Worm (Caenorhabditis elegans) whole organism, late embryonic: ENCODE measurements around the gene Y41C4A.7.

Experiments used
- C08G9.2 ChIP-seq: sonication (generic microtip); optimal IDR thresholded peaks from 2 replicates; lab custom pipeline; 2016; ENCODE audit warnings: mild to moderate bottlenecking, missing genetic modification characterization, moderate library complexity, missing compliant biosample characterization
- K02D7.2 ChIP-seq: sonication (generic microtip); optimal IDR thresholded peaks from 2 replicates; lab custom pipeline; 2017; ENCODE audit warnings: mild to moderate bottlenecking, missing genetic modification characterization, missing compliant biosample characterization
- K09A11.1 ChIP-seq: sonication (generic microtip); optimal IDR thresholded peaks from 2 replicates; lab custom pipeline; 2017; ENCODE audit warnings: antibody characterized with exemption, mild to moderate bottlenecking, missing genetic modification characterization, missing compliant biosample characterization; ENCODE audit not compliant: insufficient read depth
- T23F11.4 ChIP-seq: fragments of 200-800 bp; sonication (Bioruptor generic); optimal IDR thresholded peaks from 2 replicates; lab custom pipeline; 2018; ENCODE audit warnings: mild to moderate bottlenecking, missing genetic modification characterization, missing compliant biosample characterization
- Y22D7AL.16 ChIP-seq: sonication (generic microtip); optimal IDR thresholded peaks from 2 replicates; lab custom pipeline; 2016; ENCODE audit warnings: missing genetic modification characterization, missing compliant biosample characterization
- ahr-1 ChIP-seq: sonication (generic microtip); optimal IDR thresholded peaks from 2 replicates; lab custom pipeline; 2016; ENCODE audit warnings: missing genetic modification characterization, missing compliant biosample characterization
- ceh-18 ChIP-seq: sonication (generic microtip); optimal IDR thresholded peaks from 2 replicates; lab custom pipeline; 2016; ENCODE audit warnings: missing genetic modification characterization, missing compliant biosample characterization
- ceh-19 ChIP-seq: fragments of 200-800 bp; sonication (Bioruptor generic); optimal IDR thresholded peaks from 2 replicates; lab custom pipeline; 2018; ENCODE audit warnings: mild to moderate bottlenecking, missing genetic modification characterization, missing compliant biosample characterization
- ceh-2 ChIP-seq: sonication (generic microtip); optimal IDR thresholded peaks from 2 replicates; lab custom pipeline; 2016; ENCODE audit warnings: missing genotype, missing genetic modification characterization, missing compliant biosample characterization
- ceh-22 ChIP-seq: sonication (generic microtip); optimal IDR thresholded peaks from 2 replicates; lab custom pipeline; 2017; ENCODE audit warnings: missing biosample characterization, missing genetic modification characterization
- ceh-24 ChIP-seq: sonication (generic microtip); optimal IDR thresholded peaks from 2 replicates; lab custom pipeline; 2016; ENCODE audit warnings: mild to moderate bottlenecking, missing genetic modification characterization, missing compliant biosample characterization
- ceh-30 ChIP-seq: fragments of 150-350 bp; optimal IDR thresholded peaks from 2 replicates; lab custom pipeline; 2014; ENCODE audit warnings: missing biosample characterization, missing genetic modification characterization
- ceh-31 ChIP-seq: sonication (generic microtip); optimal IDR thresholded peaks from 2 replicates; lab custom pipeline; 2016; ENCODE audit warnings: missing genetic modification characterization, missing compliant biosample characterization
- ceh-45 ChIP-seq: fragments of 200-800 bp; sonication (Bioruptor generic); IDR thresholded peaks from 2 replicates; pipeline ENCODE4 v1.3.6; 2022; ENCODE audit warnings: missing genetic modification reagents, missing genetic modification characterization, missing compliant biosample characterization
- ceh-48 ChIP-seq: sonication (generic microtip); optimal IDR thresholded peaks from 2 replicates; lab custom pipeline; 2016; ENCODE audit warnings: missing genetic modification characterization, inconsistent platforms, missing compliant biosample characterization
- ceh-6 ChIP-seq: fragments of 200-800 bp; sonication (Bioruptor generic); optimal IDR thresholded peaks from 2 replicates; lab custom pipeline; 2018; ENCODE audit warnings: mild to moderate bottlenecking, missing genetic modification characterization, missing compliant biosample characterization
- elt-2 ChIP-seq: sonication (generic microtip); optimal IDR thresholded peaks from 2 replicates; lab custom pipeline; 2016; ENCODE audit warnings: missing genetic modification reagents, missing genetic modification characterization, missing compliant biosample characterization
- elt-4 ChIP-seq: sonication (generic microtip); optimal IDR thresholded peaks from 2 replicates; lab custom pipeline; 2016; ENCODE audit warnings: missing genetic modification characterization, missing compliant biosample characterization
- eyg-1 ChIP-seq: sonication (generic microtip); optimal IDR thresholded peaks from 2 replicates; lab custom pipeline; 2016; ENCODE audit warnings: missing genotype, missing genetic modification characterization, missing compliant biosample characterization
- fkh-10 ChIP-seq: fragments of 150-350 bp; optimal IDR thresholded peaks from 2 replicates; lab custom pipeline; 2014; ENCODE audit warnings: missing biosample characterization, missing genetic modification reagents, missing genetic modification characterization
- fkh-6 ChIP-seq: sonication (generic microtip); optimal IDR thresholded peaks from 2 replicates; lab custom pipeline; 2016; ENCODE audit warnings: missing genetic modification characterization, missing compliant biosample characterization
- hlh-6 ChIP-seq: sonication (generic microtip); optimal IDR thresholded peaks from 2 replicates; lab custom pipeline; 2016; ENCODE audit warnings: missing genotype, missing genetic modification characterization, missing compliant biosample characterization
- mec-3 ChIP-seq: sonication (generic microtip); optimal IDR thresholded peaks from 2 replicates; lab custom pipeline; 2016; ENCODE audit warnings: borderline replicate concordance, missing genetic modification characterization, missing compliant biosample characterization
- nfya-1 ChIP-seq: sonication (generic microtip); optimal IDR thresholded peaks from 2 replicates; lab custom pipeline; 2017; ENCODE audit warnings: missing genetic modification characterization, mild to moderate bottlenecking, missing compliant biosample characterization, antibody characterized with exemption, moderate library complexity
- nhr-11 ChIP-seq: fragments of 150-350 bp; optimal IDR thresholded peaks from 2 replicates; lab custom pipeline; 2014; ENCODE audit warnings: missing biosample characterization, missing genetic modification characterization
- pag-3 ChIP-seq: sonication (generic microtip); optimal IDR thresholded peaks from 2 replicates; lab custom pipeline; 2016; ENCODE audit warnings: missing compliant biosample characterization, missing genetic modification characterization, borderline replicate concordance
- pat-9 ChIP-seq: fragments of 200-800 bp; sonication (Bioruptor generic); optimal IDR thresholded peaks from 2 replicates; lab custom pipeline; 2018; ENCODE audit warnings: mild to moderate bottlenecking, missing genetic modification characterization, moderate library complexity, missing compliant biosample characterization
- pqm-1 ChIP-seq: sonication (generic microtip); optimal IDR thresholded peaks from 2 replicates; lab custom pipeline; 2016; ENCODE audit warnings: missing genetic modification characterization, missing compliant biosample characterization
- ref-2 ChIP-seq: sonication (generic microtip); optimal IDR thresholded peaks from 2 replicates; lab custom pipeline; 2016; ENCODE audit warnings: missing genetic modification characterization, missing compliant biosample characterization
- sox-2 ChIP-seq: fragments of 200-800 bp; sonication (Bioruptor generic); IDR thresholded peaks from 2 replicates; pipeline ENCODE4 v1.3.6; 2022; ENCODE audit warnings: missing genetic modification reagents, missing genetic modification characterization, missing compliant biosample characterization
- sox-4 ChIP-seq: sonication (generic microtip); optimal IDR thresholded peaks from 2 replicates; lab custom pipeline; 2017; ENCODE audit warnings: mild to moderate bottlenecking, missing genetic modification characterization, inconsistent platforms, missing compliant biosample characterization
- syd-9 ChIP-seq: sonication (generic microtip); optimal IDR thresholded peaks from 2 replicates; lab custom pipeline; 2016; ENCODE audit warnings: mild to moderate bottlenecking, missing genetic modification characterization, moderate library complexity, missing compliant biosample characterization
- tbx-2 ChIP-seq: sonication (generic microtip); optimal IDR thresholded peaks from 2 replicates; lab custom pipeline; 2016; ENCODE audit warnings: missing genetic modification characterization, missing compliant biosample characterization
- unc-3 ChIP-seq, 2 experiments: fragments of 200-800 bp in 1 of 2; sonication (Bioruptor generic) in 1 of 2; sonication (generic microtip) in 1 of 2; conservative IDR thresholded peaks in 1 of 2; optimal IDR thresholded peaks in 1 of 2; 2 replicates each; pipeline versions ENCODE4 v1.3.6 to Lab custom; 2016 to 2022; ENCODE audit warnings: missing compliant biosample characterization in 2 of 2, missing genetic modification characterization in 2 of 2, missing genetic modification reagents in 1 of 2
- unc-42 ChIP-seq: sonication (generic microtip); optimal IDR thresholded peaks from 2 replicates; lab custom pipeline; 2016; ENCODE audit warnings: missing genotype, missing genetic modification characterization, missing compliant biosample characterization
- zip-5 ChIP-seq: sonication (generic microtip); optimal IDR thresholded peaks from 2 replicates; lab custom pipeline; 2016; ENCODE audit warnings: missing genetic modification characterization, missing compliant biosample characterization

Y41C4A.7 gene

ce11 chrIII:11705930-11706329 lies 7.3 kb downstream of the Y41C4A.7 start:
- TF ChIP-seq mec-3 (tag; lab: Kevin White, UChicago) (peak; percentile 21), hlh-6 (tag; lab: Kevin White, UChicago) (peak; percentile 8), ceh-31 (peak; percentile 6), eyg-1 (no peak)

ce11 chrIII:11706665-11707064 lies 8.0 kb downstream of the Y41C4A.7 start, which contains the start of gene col-96:
col-96 (minus strand) TSS chrIII:11706765.
- TF ChIP-seq hlh-6 (tag; lab: Kevin White, UChicago): no peak
- no peak for TF ChIP-seq sox-2 (GFP tag; lab: Robert Waterston, UW)
- TF ChIP-seq pqm-1 (tag; lab: Kevin White, UChicago): no peak

- TF ChIP-seq nhr-11 (tag; lab: Kevin White, UChicago): no peak
- TF ChIP-seq pat-9 (tag; lab: Kevin White, UChicago): no peak
- no peak for TF ChIP-seq T23F11.4 (GFP tag; lab: Kevin White, UChicago)
- TF ChIP-seq ahr-1 (tag; lab: Kevin White, UChicago): no peak
- TF ChIP-seq pag-3 (tag; lab: Kevin White, UChicago): no peak
- no peak for TF ChIP-seq unc-42 (tag; lab: Kevin White, UChicago)
- no peak for TF ChIP-seq ceh-6
- TF ChIP-seq ceh-48 (tag; lab: Kevin White, UChicago): no peak
- no peak for TF ChIP-seq ceh-19 (GFP tag; lab: Kevin White, UChicago)
- TF ChIP-seq sox-4: no peak
- no peak for TF ChIP-seq hlh-6 (tag; lab: Kevin White, UChicago)
- no peak for TF ChIP-seq Y22D7AL.16 (tag; lab: Kevin White, UChicago)
- TF ChIP-seq ceh-45 (GFP tag; lab: Robert Waterston, UW): no peak
- TF ChIP-seq fkh-10 (GFP tag; lab: Kevin White, UChicago): no peak
- TF ChIP-seq elt-2: no peak
- no peak for TF ChIP-seq ceh-18
- no peak for TF ChIP-seq elt-4 (tag; lab: Kevin White, UChicago)
These were observed 10.1 kb downstream of the Y41C4A.7 start, which contains the start of gene Y41C4A.8 for ce11 chrIII:11708722-11709121. Y41C4A.8 (minus strand) TSS chrIII:11708822.

ce11 chrIII:11718548-11718947 lies 19.9 kb downstream of the Y41C4A.7 start, which contains the start of gene Y41C4A.9:
Y41C4A.9 (minus strand) TSS chrIII:11718645.
- TF ChIP-seq elt-2: no peak
- TF ChIP-seq ahr-1 (tag; lab: Kevin White, UChicago): no peak
- no peak for TF ChIP-seq zip-5 (tag; lab: Kevin White, UChicago)
- TF ChIP-seq eyg-1: no peak
- TF ChIP-seq unc-3 (GFP tag; conservative IDR thresholded peaks at IDR 0.05; lab: Robert Waterston, UW): no peak
- TF ChIP-seq unc-3 (tag; optimal IDR thresholded peaks at IDR 0.05; lab: Kevin White, UChicago): no peak
- TF ChIP-seq ceh-2: no peak
- no peak for TF ChIP-seq syd-9 (tag; lab: Kevin White, UChicago)
- TF ChIP-seq ceh-24 (tag; lab: Kevin White, UChicago): no peak
- no peak for TF ChIP-seq K02D7.2 (tag; lab: Kevin White, UChicago)
- no peak for TF ChIP-seq ceh-22 (tag; lab: Kevin White, UChicago)
- TF ChIP-seq fkh-6: no peak
- TF ChIP-seq ceh-45 (GFP tag; lab: Robert Waterston, UW): no peak
- no peak for TF ChIP-seq K09A11.1
- TF ChIP-seq Y22D7AL.16 (tag; lab: Kevin White, UChicago): no peak
- TF ChIP-seq ceh-31: no peak

- TF ChIP-seq tbx-2 (tag; lab: Kevin White, UChicago) (peak; percentile 15), C08G9.2 (tag; lab: Kevin White, UChicago) (peak; percentile 6), ceh-45 (GFP tag; lab: Robert Waterston, UW) (no peak), nfya-1 (peak; percentile 55), ceh-30 (tag; lab: Kevin White, UChicago) (no peak), ceh-31 (peak; percentile 48), ceh-18 (peak; percentile 27), ref-2 (tag; lab: Kevin White, UChicago) (peak; percentile 4)
These were observed 20.8 kb downstream of the Y41C4A.7 start, which contains the start of the genes elb-1 and Y41C4A.11 for ce11 chrIII:11719400-11719875. elb-1 (minus strand) TSS chrIII:11719450. Y41C4A.11 (plus strand) TSS chrIII:11719860.
